Worm (Caenorhabditis elegans) whole organism, L1 larva: Measurements from ENCODE around the gene spe-51.

Source experiments
- C16A3.4 ChIP-seq: fragments of 150-350 bp; optimal IDR thresholded peaks from 2 replicates; lab custom pipeline; 2014; ENCODE audit warnings: missing biosample characterization, missing genetic modification characterization
- C34B4.2 ChIP-seq: sonication (generic microtip); optimal IDR thresholded peaks from 2 replicates; lab custom pipeline; 2017; ENCODE audit warnings: mild to moderate bottlenecking, missing genetic modification characterization, missing compliant biosample characterization
- alr-1 ChIP-seq: fragments of 200-800 bp; sonication (Bioruptor generic); optimal IDR thresholded peaks from 2 replicates; lab custom pipeline; 2018; ENCODE audit warnings: borderline replicate concordance, mild to moderate bottlenecking, missing genetic modification characterization, missing compliant biosample characterization
- ama-1 ChIP-seq: fragments of 150-350 bp; optimal IDR thresholded peaks from 2 replicates; lab custom pipeline; 2014
- ceh-8 ChIP-seq: fragments of 200-800 bp; sonication (Bioruptor generic); optimal IDR thresholded peaks from 2 replicates; lab custom pipeline; 2018; ENCODE audit warnings: mild to moderate bottlenecking, missing genetic modification characterization, moderate library complexity, missing compliant biosample characterization
- ceh-82 ChIP-seq, 3 experiments: fragments of 150-350 bp in 1 of 3; sonication (generic microtip) in 2 of 3; optimal IDR thresholded peaks; 2 replicates each; lab custom pipeline; 2014 to 2017; ENCODE audit warnings: missing biosample characterization in 3 of 3, missing genetic modification characterization in 3 of 3
- ceh-88 ChIP-seq: fragments of 200-800 bp; sonication (Bioruptor generic); IDR thresholded peaks from 2 replicates; pipeline ENCODE4 v1.3.6; 2022; ENCODE audit warnings: missing genetic modification characterization, missing compliant biosample characterization
- ceh-90 ChIP-seq: sonication (generic microtip); optimal IDR thresholded peaks from 2 replicates; lab custom pipeline; 2016; ENCODE audit warnings: missing genetic modification characterization, missing compliant biosample characterization
- dpl-1 ChIP-seq, 3 experiments: fragments of 150-350 bp in 2 of 3; sonication (generic microtip) in 1 of 3; optimal IDR thresholded peaks; 2 replicates each; lab custom pipeline; 2014 to 2017; ENCODE audit warnings: missing biosample characterization in 3 of 3, missing genetic modification characterization in 3 of 3, missing genetic modification reagents in 3 of 3
- dsc-1 ChIP-seq: sonication (generic microtip); optimal IDR thresholded peaks from 2 replicates; lab custom pipeline; 2016; ENCODE audit warnings: mild to moderate bottlenecking, missing genetic modification characterization, missing compliant biosample characterization
- efl-1 ChIP-seq, 4 experiments: fragments of 150-350 bp; optimal IDR thresholded peaks in 3 of 4; peaks in 1 of 4; 1 replicate in 1 of 4; 2 replicates in 3 of 4; lab custom pipeline; 2014; ENCODE audit warnings: missing biosample characterization in 2 of 4, missing genetic modification characterization in 2 of 4, missing genetic modification reagents in 2 of 4
- egl-13 ChIP-seq: sonication (generic microtip); optimal IDR thresholded peaks from 2 replicates; lab custom pipeline; 2016; ENCODE audit warnings: missing genotype, missing genetic modification reagents, missing genetic modification characterization, missing compliant biosample characterization
- elt-3 ChIP-seq, 6 experiments: fragments of 150-350 bp in 1 of 6; sonication (generic microtip); optimal IDR thresholded peaks; 2 replicates each; lab custom pipeline; 2017 to 2018; ENCODE audit warnings: missing biosample characterization in 6 of 6, missing genetic modification characterization in 6 of 6, inconsistent platforms in 1 of 6
- fkh-10 ChIP-seq: sonication (generic microtip); optimal IDR thresholded peaks from 2 replicates; lab custom pipeline; 2017; ENCODE audit warnings: missing biosample characterization, missing genetic modification reagents, missing genetic modification characterization
- fkh-8 ChIP-seq: sonication (generic microtip); optimal IDR thresholded peaks from 2 replicates; lab custom pipeline; 2016; ENCODE audit warnings: mild to moderate bottlenecking, missing genetic modification characterization, missing compliant biosample characterization
- grh-1 ChIP-seq: fragments of 200-800 bp; sonication (Bioruptor generic); IDR thresholded peaks from 2 replicates; pipeline ENCODE4 v1.3.6; 2022; ENCODE audit warnings: missing genetic modification reagents, missing genetic modification characterization, missing compliant biosample characterization
- hlh-17 ChIP-seq: fragments of 200-800 bp; sonication (Bioruptor generic); optimal IDR thresholded peaks from 2 replicates; lab custom pipeline; 2018; ENCODE audit warnings: missing genetic modification characterization, mild to moderate bottlenecking, missing compliant biosample characterization, moderate library complexity, borderline replicate concordance
- hlh-4 ChIP-seq: sonication (generic microtip); optimal IDR thresholded peaks from 2 replicates; lab custom pipeline; 2016; ENCODE audit warnings: mild to moderate bottlenecking, missing genetic modification characterization, missing compliant biosample characterization
- irx-1 ChIP-seq: sonication (generic microtip); optimal IDR thresholded peaks from 2 replicates; lab custom pipeline; 2016; ENCODE audit warnings: missing genetic modification characterization, missing compliant biosample characterization
- isw-1 ChIP-seq: fragments of 200-800 bp; sonication (Bioruptor generic); IDR thresholded peaks from 2 replicates; pipeline ENCODE4 v1.3.6; 2022; ENCODE audit warnings: missing genetic modification characterization, missing compliant biosample characterization
- jun-1 ChIP-seq: fragments of 150-350 bp; optimal IDR thresholded peaks from 2 replicates; lab custom pipeline; 2014; ENCODE audit warnings: missing biosample characterization, missing genetic modification reagents, missing genetic modification characterization
- lin-14 ChIP-seq: fragments of 200-800 bp; sonication (Bioruptor generic); optimal IDR thresholded peaks from 2 replicates; lab custom pipeline; 2018; ENCODE audit warnings: mild to moderate bottlenecking, missing genetic modification characterization, moderate library complexity, missing compliant biosample characterization
- lin-15B ChIP-seq: fragments of 150-350 bp; sonication (generic microtip); optimal IDR thresholded peaks from 3 replicates; lab custom pipeline; 2014; ENCODE audit warnings: missing biosample characterization, missing genetic modification characterization
- lin-39 ChIP-seq: fragments of 150-350 bp; optimal IDR thresholded peaks from 2 replicates; lab custom pipeline; 2014; ENCODE audit warnings: missing biosample characterization, missing genetic modification reagents, missing genetic modification characterization
- lsy-2 ChIP-seq, 2 experiments: fragments of 150-350 bp; optimal IDR thresholded peaks; 2 replicates each; lab custom pipeline; 2014; ENCODE audit warnings: missing biosample characterization in 2 of 2, missing genetic modification characterization in 2 of 2
- mab-9 ChIP-seq: fragments of 200-800 bp; sonication (Bioruptor generic); IDR thresholded peaks from 2 replicates; pipeline ENCODE4 v1.3.6; 2022; ENCODE audit warnings: missing genetic modification reagents, missing genetic modification characterization, missing compliant biosample characterization
- mef-2 ChIP-seq: fragments of 150-350 bp; optimal IDR thresholded peaks from 2 replicates; lab custom pipeline; 2014; ENCODE audit warnings: missing biosample characterization, missing genetic modification characterization
- nhr-11 ChIP-seq: fragments of 150-350 bp; optimal IDR thresholded peaks from 2 replicates; lab custom pipeline; 2014; ENCODE audit warnings: missing biosample characterization, missing genetic modification characterization
- nhr-19 ChIP-seq: fragments of 200-800 bp; sonication (Bioruptor generic); conservative IDR thresholded peaks from 2 replicates; pipeline ENCODE4 v1.3.6; 2022; ENCODE audit warnings: missing genetic modification characterization, missing compliant biosample characterization
- nhr-20 ChIP-seq: sonication (generic microtip); optimal IDR thresholded peaks from 2 replicates; lab custom pipeline; 2016; ENCODE audit warnings: mild to moderate bottlenecking, missing genetic modification characterization, missing compliant biosample characterization
- nhr-237 ChIP-seq: fragments of 150-350 bp; optimal IDR thresholded peaks from 2 replicates; lab custom pipeline; 2014; ENCODE audit warnings: missing biosample characterization, missing genetic modification characterization
- nhr-71 ChIP-seq: sonication (generic microtip); optimal IDR thresholded peaks from 2 replicates; lab custom pipeline; 2016; ENCODE audit warnings: mild to moderate bottlenecking, missing genetic modification characterization, moderate library complexity, missing compliant biosample characterization
- nhr-76 ChIP-seq: sonication (generic microtip); optimal IDR thresholded peaks from 2 replicates; lab custom pipeline; 2017; ENCODE audit warnings: missing biosample characterization, missing genetic modification characterization
- nhr-84 ChIP-seq: sonication (generic microtip); optimal IDR thresholded peaks from 2 replicates; lab custom pipeline; 2017; ENCODE audit warnings: missing biosample characterization, missing genetic modification characterization
- nhr-85 ChIP-seq: sonication (generic microtip); peaks from one replicate; lab custom pipeline; 2016; ENCODE audit warnings: missing genetic modification characterization, inconsistent platforms, missing compliant biosample characterization
- pax-3 ChIP-seq: fragments of 200-800 bp; sonication (Bioruptor generic); optimal IDR thresholded peaks from 2 replicates; lab custom pipeline; 2018; ENCODE audit warnings: mild to moderate bottlenecking, missing genetic modification characterization, moderate library complexity, missing compliant biosample characterization
- rnt-1 ChIP-seq: sonication (generic microtip); optimal IDR thresholded peaks from 2 replicates; lab custom pipeline; 2016; ENCODE audit warnings: mild to moderate bottlenecking, missing genetic modification characterization, moderate library complexity, missing compliant biosample characterization
- skn-1 ChIP-seq: fragments of 150-350 bp; optimal IDR thresholded peaks from 2 replicates; lab custom pipeline; 2014; ENCODE audit warnings: missing biosample characterization, missing genetic modification characterization
- snpc-4 ChIP-seq: fragments of 150-350 bp; optimal IDR thresholded peaks from 2 replicates; lab custom pipeline; 2014; ENCODE audit warnings: missing biosample characterization, missing genetic modification characterization
- sptf-1 ChIP-seq: fragments of 150-350 bp; optimal IDR thresholded peaks from 2 replicates; lab custom pipeline; 2014; ENCODE audit warnings: missing biosample characterization, missing genetic modification characterization
- sup-37 ChIP-seq: fragments of 200-800 bp; sonication (Bioruptor generic); optimal IDR thresholded peaks from 2 replicates; lab custom pipeline; 2018; ENCODE audit warnings: mild to moderate bottlenecking, missing genetic modification characterization, missing compliant biosample characterization
- swsn-7 ChIP-seq: sonication (generic microtip); optimal IDR thresholded peaks from 2 replicates; lab custom pipeline; 2016; ENCODE audit warnings: missing genetic modification characterization, missing compliant biosample characterization
- tbx-2 ChIP-seq: sonication (generic microtip); optimal IDR thresholded peaks from 2 replicates; lab custom pipeline; 2016; ENCODE audit warnings: missing genetic modification characterization, missing compliant biosample characterization
- unc-130 ChIP-seq: fragments of 150-350 bp; optimal IDR thresholded peaks from 2 replicates; lab custom pipeline; 2017; ENCODE audit warnings: missing biosample characterization, missing genetic modification characterization, inconsistent platforms
- unc-30 ChIP-seq: sonication (generic microtip); optimal IDR thresholded peaks from 2 replicates; lab custom pipeline; 2017; ENCODE audit warnings: missing biosample characterization, missing genetic modification characterization
- unc-62 ChIP-seq: fragments of 150-350 bp; optimal IDR thresholded peaks from 2 replicates; lab custom pipeline; 2014; ENCODE audit warnings: missing biosample characterization, missing genetic modification reagents, missing genetic modification characterization
- vab-15 ChIP-seq: sonication (generic microtip); optimal IDR thresholded peaks from 2 replicates; lab custom pipeline; 2017; ENCODE audit warnings: missing genotype, mild to moderate bottlenecking, missing genetic modification characterization, missing compliant biosample characterization
- xbp-1 ChIP-seq: sonication (generic microtip); optimal IDR thresholded peaks from 2 replicates; lab custom pipeline; 2016; ENCODE audit warnings: missing genetic modification characterization, missing compliant biosample characterization
- ztf-11 ChIP-seq, 2 experiments: sonication (generic microtip); optimal IDR thresholded peaks; 2 replicates each; lab custom pipeline; 2016 to 2017; ENCODE audit warnings: missing genetic modification characterization in 2 of 2, missing biosample characterization in 1 of 2, missing compliant biosample characterization in 1 of 2
- ztf-4 ChIP-seq: fragments of 150-350 bp; optimal IDR thresholded peaks from 2 replicates; lab custom pipeline; 2014; ENCODE audit warnings: missing biosample characterization, missing genetic modification characterization

spe-51 gene

ce11 chrIV:4660151-4661041 lies 32.2 kb upstream of the spe-51 start, which contains the start of the genes F29B9.11 and jmjd-1.2:
Gene F29B9.11, minus strand, starts transcription at chrIV:4660201.
Gene jmjd-1.2, plus strand, starts transcription at chrIV:4660991.
- TF ChIP-seq elt-3 (tag; optimal IDR thresholded peaks at IDR 0.05; lab: Kevin White, UChicago) (peak in 2 of 6 experiments; percentile 31 to 51), lin-39 (tag; lab: Kevin White, UChicago) (peak; percentile 73), sup-37 (GFP tag; lab: Kevin White, UChicago) (peak; percentile 68), ceh-88 (GFP tag; lab: Robert Waterston, UW) (peak; percentile 88), rnt-1 (tag; lab: Kevin White, UChicago) (peak; percentile 95), ceh-82 (tag; optimal IDR thresholded peaks at IDR 0.05; lab: Kevin White, UChicago) (peak; percentile 64 to 90 (median 82)), isw-1 (peak; percentile 93), mab-9 (peak; percentile 78), C34B4.2 (tag; lab: Kevin White, UChicago) (no peak), nhr-11 (tag; lab: Kevin White, UChicago) (peak; percentile 80), skn-1 (tag; lab: Kevin White, UChicago) (peak; percentile 79), dsc-1 (tag; lab: Kevin White, UChicago) (peak; percentile 94), hlh-17 (GFP tag; lab: Kevin White, UChicago) (no peak), unc-62 (GFP tag; lab: Kevin White, UChicago) (no peak), pax-3 (tag; lab: Kevin White, UChicago) (peak; percentile 98), nhr-71 (peak; percentile 98), egl-13 (peak; percentile 95), ceh-8 (GFP tag; lab: Kevin White, UChicago) (peak; percentile 42), lin-14 (GFP tag; lab: Kevin White, UChicago) (peak; percentile 95), dpl-1 (GFP tag; optimal IDR thresholded peaks at IDR 0.05; lab: Kevin White, UChicago) (peak; percentile 72 to 78 (median 77)), nhr-237 (peak; percentile 80), ama-1 (peak; percentile 57), fkh-8 (tag; lab: Kevin White, UChicago) (peak; percentile 99), irx-1 (peak; percentile 82), unc-130 (tag; lab: Kevin White, UChicago) (peak; percentile 94), mef-2 (tag; lab: Kevin White, UChicago) (no peak), lin-15B (tag; lab: Kevin White, UChicago) (peak; percentile 79), ztf-4 (peak; percentile 79), sptf-1 (tag; lab: Kevin White, UChicago) (no peak), snpc-4 (tag; lab: Kevin White, UChicago) (peak; percentile 33), nhr-85 (tag; lab: Kevin White, UChicago) (peak; percentile 98), ceh-90 (tag; lab: Kevin White, UChicago) (peak; percentile 78), ztf-11 (tag; optimal IDR thresholded peaks at IDR 0.05; lab: Kevin White, UChicago) (peak in 1 of 2 experiments; percentile 91), tbx-2 (peak; percentile 98), xbp-1 (tag; lab: Kevin White, UChicago) (peak; percentile 95), alr-1 (tag; lab: Kevin White, UChicago) (no peak), nhr-76 (tag; lab: Kevin White, UChicago) (no peak), grh-1 (GFP tag; lab: Robert Waterston, UW) (peak; percentile 74), nhr-19 (GFP tag; lab: Robert Waterston, UW) (peak; percentile 90), fkh-10 (peak; percentile 85), nhr-20 (tag; lab: Kevin White, UChicago) (peak; percentile 95), vab-15 (peak; percentile 95), jun-1 (peak; percentile 83), C16A3.4 (peak; percentile 80), lsy-2 (tag; optimal IDR thresholded peaks at IDR 0.05; lab: Kevin White, UChicago) (peak; percentile 93), unc-30 (tag; lab: Kevin White, UChicago) (no peak), efl-1 (optimal IDR thresholded peaks at IDR 0.05; lab: Kevin White, UChicago) (peak; percentile 87 to 91), efl-1 (GFP tag; optimal IDR thresholded peaks at IDR 0.05 in 1 of 2; lab: Kevin White, UChicago) (peak; percentile 68 to 97), hlh-4 (tag; lab: Kevin White, UChicago) (no peak), nhr-84 (tag; lab: Kevin White, UChicago) (peak; percentile 27), swsn-7 (peak; percentile 94)
